Worm (Caenorhabditis elegans): Measurements from ENCODE around the gene exh-1.

exh-1 gene

ce11 chrV:3156786-3157185 is at the start of gene exh-1:
Gene exh-1 (plus strand): TSS chrV:3157086.
- TF ChIP-seq him-1 (tag; optimal IDR thresholded peaks at IDR 0.05) (no peak), dao-5 (tag; optimal IDR thresholded peaks at IDR 0.05) (no peak), W03F9.2 (tag; optimal IDR thresholded peaks at IDR 0.05) (no peak)

ce11 chrV:3107450-3107849 is 49.4 kb upstream of the exh-1 start, which contains the start of gene str-68:
Gene str-68 (minus strand): TSS chrV:3107550.
- TF ChIP-seq W03F9.2 (tag; optimal IDR thresholded peaks at IDR 0.05) = no peak

ce11 chrV:3112198-3112597 is 44.7 kb upstream of the exh-1 start:
- TF ChIP-seq dao-5 (tag; optimal IDR thresholded peaks at IDR 0.05) (no peak), him-1 (tag; optimal IDR thresholded peaks at IDR 0.05) (no peak), W03F9.2 (tag; optimal IDR thresholded peaks at IDR 0.05) (no peak)

- TF ChIP-seq dao-5 (tag; optimal IDR thresholded peaks at IDR 0.05) (no peak), W03F9.2 (tag; optimal IDR thresholded peaks at IDR 0.05) (no peak), him-1 (tag; optimal IDR thresholded peaks at IDR 0.05) (no peak)
Observed at ce11 chrV:3113751-3114150, 43.1 kb upstream of the exh-1 start, which contains the start of gene Y73C8C.8. Gene Y73C8C.8 (minus strand): TSS chrV:3113851.

ce11 chrV:3114973-3115372 is 41.9 kb upstream of the exh-1 start, which contains the start of gene Y73C8C.3:
Gene Y73C8C.3 (plus strand): TSS chrV:3115273.
- TF ChIP-seq him-1 (tag; optimal IDR thresholded peaks at IDR 0.05) = no peak
- TF ChIP-seq W03F9.2 (tag; optimal IDR thresholded peaks at IDR 0.05) = no peak
- no peak for TF ChIP-seq dao-5 (tag; optimal IDR thresholded peaks at IDR 0.05)

- TF ChIP-seq him-1 (tag; optimal IDR thresholded peaks at IDR 0.05) (no peak), W03F9.2 (tag; optimal IDR thresholded peaks at IDR 0.05) (no peak), dao-5 (tag; optimal IDR thresholded peaks at IDR 0.05) (no peak)
Observed at ce11 chrV:3118167-3118566, 38.7 kb upstream of the exh-1 start, which contains the start of gene clec-210. Gene clec-210 (plus strand): TSS chrV:3118377.

- TF ChIP-seq dao-5 (tag; optimal IDR thresholded peaks at IDR 0.05) (no peak), him-1 (tag; optimal IDR thresholded peaks at IDR 0.05) (no peak), W03F9.2 (tag; optimal IDR thresholded peaks at IDR 0.05) (no peak)
Observed at ce11 chrV:3119185-3119584, 37.7 kb upstream of the exh-1 start.

ce11 chrV:3121743-3122142 is 35.1 kb upstream of the exh-1 start, which contains the start of gene srt-56:
Gene srt-56 (minus strand): TSS chrV:3121843.
- TF ChIP-seq him-1 (tag; optimal IDR thresholded peaks at IDR 0.05) = no peak
- no peak for TF ChIP-seq W03F9.2 (tag; optimal IDR thresholded peaks at IDR 0.05)
- no peak for TF ChIP-seq dao-5 (tag; optimal IDR thresholded peaks at IDR 0.05)

ce11 chrV:3122403-3122802 is 34.5 kb upstream of the exh-1 start:
- TF ChIP-seq dao-5 (tag; optimal IDR thresholded peaks at IDR 0.05) = no peak
- no peak for TF ChIP-seq him-1 (tag; optimal IDR thresholded peaks at IDR 0.05)
- TF ChIP-seq W03F9.2 (tag; optimal IDR thresholded peaks at IDR 0.05) = no peak

ce11 chrV:3124912-3125311 is 32.0 kb upstream of the exh-1 start, which contains the start of gene Y73C8C.12:
Gene Y73C8C.12 (plus strand): TSS chrV:3125212.
- TF ChIP-seq him-1 (tag; optimal IDR thresholded peaks at IDR 0.05) (no peak), dao-5 (tag; optimal IDR thresholded peaks at IDR 0.05) (no peak), W03F9.2 (tag; optimal IDR thresholded peaks at IDR 0.05) (no peak)

- TF ChIP-seq W03F9.2 (tag; optimal IDR thresholded peaks at IDR 0.05) (no peak), dao-5 (tag; optimal IDR thresholded peaks at IDR 0.05) (no peak), him-1 (tag; optimal IDR thresholded peaks at IDR 0.05) (no peak)
Observed at ce11 chrV:3127670-3128069, 29.2 kb upstream of the exh-1 start, which contains the start of gene Y73C8C.10. Gene Y73C8C.10 (minus strand): TSS chrV:3127770.

ce11 chrV:3128803-3129202 is 28.1 kb upstream of the exh-1 start, which contains the start of gene tat-6:
Gene tat-6 (plus strand): TSS chrV:3129103.
- no peak for TF ChIP-seq him-1 (tag; optimal IDR thresholded peaks at IDR 0.05)
- no peak for TF ChIP-seq W03F9.2 (tag; optimal IDR thresholded peaks at IDR 0.05)
- TF ChIP-seq dao-5 (tag; optimal IDR thresholded peaks at IDR 0.05) = no peak

ce11 chrV:3132116-3132515 is 24.8 kb upstream of the exh-1 start:
- TF ChIP-seq dao-5 (tag; optimal IDR thresholded peaks at IDR 0.05) (no peak), W03F9.2 (tag; optimal IDR thresholded peaks at IDR 0.05) (no peak), him-1 (tag; optimal IDR thresholded peaks at IDR 0.05) (no peak)

ce11 chrV:3133293-3133755 is 23.6 kb upstream of the exh-1 start, which contains the start of gene F02C9.2:
Gene F02C9.2 (plus strand): TSS chrV:3133705.
- no peak for TF ChIP-seq W03F9.2 (tag; optimal IDR thresholded peaks at IDR 0.05)
- TF ChIP-seq dao-5 (tag; optimal IDR thresholded peaks at IDR 0.05) = no peak
- TF ChIP-seq him-1 (tag; optimal IDR thresholded peaks at IDR 0.05) = no peak

ce11 chrV:3138488-3138887 is 18.4 kb upstream of the exh-1 start, which contains the start of the genes irld-3 and F02C9.1:
Gene irld-3 (minus strand): TSS chrV:3138588.
Gene F02C9.1 (plus strand): TSS chrV:3138703.
- TF ChIP-seq him-1 (tag; optimal IDR thresholded peaks at IDR 0.05) = no peak
- TF ChIP-seq W03F9.2 (tag; optimal IDR thresholded peaks at IDR 0.05) = no peak
- no peak for TF ChIP-seq dao-5 (tag; optimal IDR thresholded peaks at IDR 0.05)
